Fruit fly (Drosophila melanogaster) whole organism, embryonic: Measurements from ENCODE around the gene Bacc.

Experiments
- Bdp1 ChIP-seq: fragments of 200-800 bp; sonication (Bioruptor generic); optimal IDR thresholded peaks from 3 replicates; lab custom pipeline; 2016; ENCODE audit warnings: missing biosample characterization, missing genetic modification characterization
- CG10462 ChIP-seq: fragments of 200-800 bp; sonication (Bioruptor generic); optimal IDR thresholded peaks from 2 replicates; lab custom pipeline; 2016; ENCODE audit warnings: missing biosample characterization, missing genetic modification characterization
- CG10654 ChIP-seq: fragments of 200-800 bp; sonication (Bioruptor generic); optimal IDR thresholded peaks from 2 replicates; lab custom pipeline; 2016; ENCODE audit warnings: missing biosample characterization, missing genetic modification characterization
- CG11560 ChIP-seq: fragments of 200-800 bp; sonication (Bioruptor generic); IDR thresholded peaks from 3 replicates; pipeline ENCODE4 v1.3.6; 2022; ENCODE audit warnings: missing biosample characterization, missing genetic modification characterization
- CG12219 ChIP-seq: fragments of 200-800 bp; sonication (Bioruptor generic); optimal IDR thresholded peaks from 3 replicates; lab custom pipeline; 2018; ENCODE audit warnings: missing biosample characterization, mild to moderate bottlenecking, missing genetic modification characterization
- CG13287 ChIP-seq: fragments of 200-800 bp; sonication (Bioruptor generic); IDR thresholded peaks from 2 replicates; pipeline ENCODE4 v1.3.6; 2022; ENCODE audit warnings: missing biosample characterization, missing genetic modification characterization; ENCODE audit not compliant: partially characterized antibody
- CG16863 ChIP-seq: fragments of 200-800 bp; sonication (Bioruptor generic); optimal IDR thresholded peaks from 3 replicates; lab custom pipeline; 2016; ENCODE audit warnings: missing biosample characterization, missing genetic modification characterization
- CG17802 ChIP-seq: fragments of 200-800 bp; sonication (Bioruptor generic); optimal IDR thresholded peaks from 2 replicates; lab custom pipeline; 2018; ENCODE audit warnings: missing biosample characterization, mild to moderate bottlenecking, missing genetic modification characterization, moderate library complexity
- CG3065 ChIP-seq: fragments of 200-800 bp; sonication (Bioruptor generic); optimal IDR thresholded peaks from 2 replicates; lab custom pipeline; 2016; ENCODE audit warnings: missing biosample characterization, missing genetic modification characterization
- CG31224 ChIP-seq: fragments of 200-800 bp; sonication (Bioruptor generic); IDR thresholded peaks from 2 replicates; pipeline ENCODE4 v1.3.6; 2022; ENCODE audit warnings: missing biosample characterization, missing genetic modification characterization
- CG31388 ChIP-seq: fragments of 200-800 bp; sonication (Bioruptor generic); optimal IDR thresholded peaks from 2 replicates; lab custom pipeline; 2016; ENCODE audit warnings: missing biosample characterization, missing genetic modification characterization
- CG32772 ChIP-seq: fragments of 200-800 bp; sonication (Bioruptor generic); IDR thresholded peaks from 2 replicates; pipeline ENCODE4 v1.3.6; 2022; ENCODE audit warnings: missing biosample characterization, missing genetic modification characterization
- CG3281 ChIP-seq: fragments of 200-800 bp; sonication (Bioruptor generic); optimal IDR thresholded peaks from 3 replicates; lab custom pipeline; 2017; ENCODE audit warnings: missing biosample characterization, mild to moderate bottlenecking, missing genetic modification characterization
- CG4360 ChIP-seq: fragments of 200-800 bp; sonication (Bioruptor generic); IDR thresholded peaks from 2 replicates; pipeline ENCODE4 v1.3.6; 2022; ENCODE audit warnings: missing biosample characterization, missing genetic modification characterization
- CG4424 ChIP-seq: fragments of 200-800 bp; sonication (Bioruptor generic); optimal IDR thresholded peaks from 3 replicates; lab custom pipeline; 2016; ENCODE audit warnings: missing biosample characterization, missing genetic modification characterization
- CG5953 ChIP-seq: fragments of 200-800 bp; sonication (Bioruptor generic); IDR thresholded peaks from 2 replicates; pipeline ENCODE4 v1.3.6; 2022; ENCODE audit warnings: missing biosample characterization, missing genetic modification characterization
- CG6683 ChIP-seq: fragments of 200-800 bp; sonication (Bioruptor generic); optimal IDR thresholded peaks from 2 replicates; lab custom pipeline; 2017; ENCODE audit warnings: missing biosample characterization, mild to moderate bottlenecking, missing genetic modification characterization, missing genetic modification reagents
- CG6765 ChIP-seq: fragments of 200-800 bp; sonication (Bioruptor generic); optimal IDR thresholded peaks from 3 replicates; lab custom pipeline; 2017; ENCODE audit warnings: missing biosample characterization, mild to moderate bottlenecking, missing genetic modification characterization
- CG7963 ChIP-seq: fragments of 200-800 bp; sonication (Bioruptor generic); IDR thresholded peaks from 3 replicates; pipeline ENCODE4 v1.3.6; 2022; ENCODE audit warnings: missing biosample characterization, missing genetic modification characterization; ENCODE audit not compliant: partially characterized antibody
- Chrac-16 ChIP-seq: fragments of 200-800 bp; sonication (Bioruptor generic); optimal IDR thresholded peaks from 3 replicates; lab custom pipeline; 2016; ENCODE audit warnings: missing biosample characterization, missing genetic modification characterization
- Dek ChIP-seq: fragments of 200-800 bp; sonication (Bioruptor generic); optimal IDR thresholded peaks from 3 replicates; lab custom pipeline; 2019; ENCODE audit warnings: missing biosample characterization, mild to moderate bottlenecking, missing genetic modification characterization, moderate library complexity
- Dip2 ChIP-seq: fragments of 200-800 bp; sonication (Bioruptor generic); IDR thresholded peaks from 2 replicates; pipeline ENCODE4 v1.3.6; 2022; ENCODE audit warnings: missing biosample characterization, missing genetic modification characterization
- Dref ChIP-seq: fragments of 200-800 bp; sonication (Bioruptor generic); IDR thresholded peaks from 2 replicates; pipeline ENCODE4 v1.3.6; 2022; ENCODE audit warnings: missing biosample characterization, missing genetic modification characterization
- ERR ChIP-seq: fragments of 200-800 bp; sonication (Bioruptor generic); optimal IDR thresholded peaks from 2 replicates; lab custom pipeline; 2016; ENCODE audit warnings: missing biosample characterization, missing genetic modification characterization
- H15 ChIP-seq: fragments of 200-800 bp; sonication (Bioruptor generic); IDR thresholded peaks from 3 replicates; pipeline ENCODE4 v1.3.6; 2022; ENCODE audit warnings: missing biosample characterization, missing genetic modification characterization
- HHEX ChIP-seq: fragments of 200-800 bp; sonication (Bioruptor generic); optimal IDR thresholded peaks from 3 replicates; lab custom pipeline; 2017; ENCODE audit warnings: missing biosample characterization, mild to moderate bottlenecking, missing genetic modification characterization, missing genetic modification reagents
- HLH54F ChIP-seq: fragments of 200-800 bp; sonication (Bioruptor generic); optimal IDR thresholded peaks from 3 replicates; lab custom pipeline; 2016; ENCODE audit warnings: missing biosample characterization, missing genetic modification characterization
- NK7.1 ChIP-seq: fragments of 200-800 bp; sonication (Bioruptor generic); optimal IDR thresholded peaks from 3 replicates; lab custom pipeline; 2016; ENCODE audit warnings: missing biosample characterization, missing genetic modification characterization
- Opbp ChIP-seq: fragments of 200-800 bp; sonication (Bioruptor generic); IDR thresholded peaks from 3 replicates; pipeline ENCODE4 v1.3.6; 2022; ENCODE audit warnings: missing biosample characterization, missing genetic modification characterization; ENCODE audit not compliant: partially characterized antibody
- Poxn ChIP-seq: fragments of 200-800 bp; sonication (Bioruptor generic); IDR thresholded peaks from 2 replicates; pipeline ENCODE4 v1.3.6; 2022; ENCODE audit warnings: missing biosample characterization, missing genetic modification characterization
- Ptx1 ChIP-seq: fragments of 200-800 bp; sonication (Bioruptor generic); IDR thresholded peaks from 2 replicates; pipeline ENCODE4 v1.3.6; 2022; ENCODE audit warnings: missing biosample characterization, missing genetic modification characterization
- TFAM ChIP-seq: fragments of 200-800 bp; sonication (Bioruptor generic); optimal IDR thresholded peaks from 2 replicates; lab custom pipeline; 2017; ENCODE audit warnings: missing biosample characterization, missing genetic modification characterization, inconsistent platforms
- Usf ChIP-seq: fragments of 200-800 bp; sonication (Bioruptor generic); optimal IDR thresholded peaks from 2 replicates; lab custom pipeline; 2017; ENCODE audit warnings: missing genotype, missing biosample characterization, missing genetic modification characterization
- cad ChIP-seq: fragments of >200 bp; optimal IDR thresholded peaks from 2 replicates; lab custom pipeline; 2017; ENCODE audit warnings: missing biosample characterization, missing genetic modification characterization
- dati ChIP-seq: fragments of 200-800 bp; sonication (Bioruptor generic); IDR thresholded peaks from 2 replicates; pipeline ENCODE4 v1.3.6; 2022; ENCODE audit warnings: missing biosample characterization, missing genetic modification characterization
- gcm2 ChIP-seq: fragments of 200-800 bp; sonication (Bioruptor generic); optimal IDR thresholded peaks from 2 replicates; lab custom pipeline; 2016; ENCODE audit warnings: missing biosample characterization, missing genetic modification characterization
- gem ChIP-seq: fragments of 200-800 bp; sonication (Bioruptor generic); optimal IDR thresholded peaks from 2 replicates; lab custom pipeline; 2019; ENCODE audit warnings: missing biosample characterization, mild to moderate bottlenecking, missing genetic modification characterization, moderate library complexity
- gro ChIP-seq: fragments of 200-800 bp; sonication (Bioruptor generic); optimal IDR thresholded peaks from 2 replicates; lab custom pipeline; 2016; ENCODE audit warnings: missing biosample characterization, missing genetic modification characterization
- ind ChIP-seq: fragments of 200-800 bp; sonication (Bioruptor generic); optimal IDR thresholded peaks from 3 replicates; lab custom pipeline; 2016; ENCODE audit warnings: missing biosample characterization, missing genetic modification characterization
- jumu ChIP-seq: fragments of 200-800 bp; sonication (Bioruptor generic); optimal IDR thresholded peaks from 3 replicates; lab custom pipeline; 2016; ENCODE audit warnings: missing biosample characterization, missing genetic modification characterization
- klu ChIP-seq: fragments of 200-800 bp; sonication (Bioruptor generic); IDR thresholded peaks from 2 replicates; pipeline ENCODE4 v1.3.6; 2022; ENCODE audit warnings: missing biosample characterization, missing genetic modification characterization
- lov ChIP-seq, 2 experiments: fragments of 200-800 bp in 1 of 2; fragments of >200 bp in 1 of 2; sonication (Bioruptor generic) in 1 of 2; IDR thresholded peaks in 1 of 2; optimal IDR thresholded peaks in 1 of 2; 2 replicates in 1 of 2; 3 replicates in 1 of 2; pipeline versions ENCODE4 v1.3.6 to Lab custom; 2017 to 2022; ENCODE audit warnings: missing biosample characterization in 1 of 2, missing genetic modification characterization in 1 of 2
- maf-S ChIP-seq: fragments of 200-800 bp; sonication (Bioruptor generic); optimal IDR thresholded peaks from 2 replicates; lab custom pipeline; 2016; ENCODE audit warnings: missing biosample characterization, missing genetic modification characterization
- onecut ChIP-seq: fragments of 200-800 bp; sonication (Bioruptor generic); IDR thresholded peaks from 2 replicates; pipeline ENCODE4 v1.3.6; 2022; ENCODE audit warnings: missing biosample characterization, missing genetic modification characterization
- peb ChIP-seq: fragments of 200-800 bp; sonication (Bioruptor generic); IDR thresholded peaks from 2 replicates; pipeline ENCODE4 v1.3.6; 2022; ENCODE audit warnings: missing biosample characterization, missing genetic modification characterization
- salm ChIP-seq: fragments of 200-800 bp; sonication (Bioruptor generic); optimal IDR thresholded peaks from 2 replicates; lab custom pipeline; 2018; ENCODE audit warnings: missing biosample characterization, mild to moderate bottlenecking, missing genetic modification characterization
- sd ChIP-seq: fragments of 200-800 bp; sonication (Bioruptor generic); optimal IDR thresholded peaks from 3 replicates; lab custom pipeline; 2018; ENCODE audit warnings: missing biosample characterization, mild to moderate bottlenecking, missing genetic modification characterization, moderate library complexity
- sim ChIP-seq: fragments of 200-800 bp; sonication (Bioruptor generic); IDR thresholded peaks from 2 replicates; pipeline ENCODE4 v1.3.6; 2022; ENCODE audit warnings: missing biosample characterization, missing genetic modification characterization
- sisA ChIP-seq: fragments of 200-800 bp; sonication (Bioruptor generic); IDR thresholded peaks from 2 replicates; pipeline ENCODE4 v1.3.6; 2022; ENCODE audit warnings: missing biosample characterization, missing genetic modification characterization
- slbo ChIP-seq: fragments of 200-800 bp; sonication (Bioruptor generic); IDR thresholded peaks from 2 replicates; pipeline ENCODE4 v1.3.6; 2022; ENCODE audit warnings: missing biosample characterization, missing genetic modification characterization
- tin ChIP-seq: fragments of 200-800 bp; sonication (Bioruptor generic); optimal IDR thresholded peaks from 3 replicates; lab custom pipeline; 2016; ENCODE audit warnings: missing biosample characterization, missing genetic modification characterization

Gene Bacc

DNA sequence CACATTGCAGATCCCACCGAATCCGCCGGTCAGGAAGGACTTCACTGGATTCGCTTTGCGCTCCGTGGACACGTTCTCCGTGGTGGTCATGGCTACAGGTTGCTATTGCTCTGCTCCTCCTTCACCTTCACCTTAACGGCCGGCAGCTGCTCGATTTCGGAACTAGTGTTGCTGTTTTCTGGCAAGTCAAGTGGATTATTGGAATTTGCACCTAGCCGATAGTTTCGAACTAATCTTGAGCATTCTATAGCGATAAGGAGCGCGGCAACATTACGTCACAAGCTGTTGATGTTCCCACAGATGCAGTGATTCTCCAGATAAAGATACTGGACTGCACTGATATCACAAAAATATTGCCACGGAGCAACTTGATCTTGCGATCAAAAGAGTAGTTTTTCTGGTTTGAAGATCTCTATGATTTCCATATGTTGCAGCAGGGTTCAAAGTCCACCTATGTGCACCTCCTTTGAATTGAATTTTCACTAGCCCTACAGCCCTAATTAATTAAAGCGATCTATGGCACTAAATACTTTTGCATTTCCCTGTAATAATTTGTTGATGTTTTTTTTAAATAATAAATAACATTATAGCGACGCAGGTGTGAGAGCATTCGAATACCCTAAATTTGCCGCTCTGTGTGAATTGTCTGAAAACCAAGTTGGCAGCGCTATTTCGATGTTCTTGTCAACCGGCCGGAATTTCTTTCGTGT lies 17.4 kb downstream of the Bacc start, which contains the start of the genes colt and HINT1 (continued):
- TF ChIP-seq HHEX (no peak), sisA (no peak), slbo (GFP tag; lab: Robert Waterston, UW) (peak; percentile 9; the same call in 1 of the 2 replicates), Dref (GFP tag; lab: Robert Waterston, UW) (peak; percentile 39), cad (GFP tag; lab: Kevin White, UChicago) (no peak), ERR (peak; percentile 2), H15 (no peak), jumu (GFP tag; lab: Kevin White, UChicago) (no peak), Dek (tag; lab: Kevin White, UChicago) (peak; percentile 27), Opbp (GFP tag; lab: Robert Waterston, UW) (peak; percentile 47; the same call in 1 of the 3 replicates), dati (no peak), CG6765 (GFP tag; lab: Kevin White, UChicago) (no peak), maf-S (no peak), Poxn (no peak), CG10654 (GFP tag; lab: Kevin White, UChicago) (no peak), CG12219 (no peak), ind (GFP tag; lab: Kevin White, UChicago) (no peak), CG31388 (GFP tag; lab: Kevin White, UChicago) (no peak), lov (optimal IDR thresholded peaks at IDR 0.05; lab: Kevin White, UChicago) (no peak), lov (GFP tag; IDR thresholded peaks at IDR 0.05; lab: Robert Waterston, UW) (no peak), Dip2 (GFP tag; lab: Robert Waterston, UW) (no peak), klu (GFP tag; lab: Robert Waterston, UW) (no peak), HLH54F (GFP tag; lab: Kevin White, UChicago) (no peak), NK7.1 (GFP tag; lab: Kevin White, UChicago) (no peak), sd (peak; percentile 84), CG32772 (GFP tag; lab: Robert Waterston, UW) (no peak), CG13287 (GFP tag; lab: Robert Waterston, UW) (peak; percentile 61; the same call in 1 of the 2 replicates), CG3281 (GFP tag; lab: Kevin White, UChicago) (peak; percentile 43), gcm2 (GFP tag; lab: Kevin White, UChicago) (no peak), Chrac-16 (GFP tag; lab: Kevin White, UChicago) (no peak), CG16863 (GFP tag; lab: Kevin White, UChicago) (no peak), CG6683 (GFP tag; lab: Kevin White, UChicago) (no peak), salm (peak; percentile 17), Ptx1 (GFP tag; lab: Robert Waterston, UW) (no peak), Usf (no peak), CG7963 (GFP tag; lab: Robert Waterston, UW) (no peak), gem (no peak), CG10462 (GFP tag; lab: Kevin White, UChicago) (no peak), CG3065 (GFP tag; lab: Kevin White, UChicago) (no peak), CG4424 (GFP tag; lab: Kevin White, UChicago) (peak; percentile 32), CG4360 (GFP tag; lab: Robert Waterston, UW) (no peak), sim (GFP tag; lab: Robert Waterston, UW) (no peak), Bdp1 (GFP tag; lab: Kevin White, UChicago) (no peak), CG5953 (no peak), CG31224 (GFP tag; lab: Robert Waterston, UW) (no peak), TFAM (GFP tag; lab: Kevin White, UChicago) (no peak), onecut (no peak), tin (GFP tag; lab: Kevin White, UChicago) (no peak), peb (GFP tag; lab: Robert Waterston, UW) (no peak), gro (GFP tag; lab: Kevin White, UChicago) (no peak), CG11560 (tag; lab: Robert Waterston, UW) (no peak), CG17802 (tag; lab: Kevin White, UChicago) (no peak)
